Fruit fly (Drosophila melanogaster) Kc167 (cell line): ENCODE measurements around the gene Imp.

ENCODE experiments used
- Myc ChIP-seq: fragments of >200 bp; optimal IDR thresholded peaks from 2 replicates; lab custom pipeline; 2017; ENCODE audit warnings: missing external identifiers
- h ChIP-seq: fragments of >200 bp; optimal IDR thresholded peaks from 3 replicates; lab custom pipeline; 2018; ENCODE audit warnings: missing external identifiers
- psq ChIP-seq: fragments of >200 bp; optimal IDR thresholded peaks from 2 replicates; lab custom pipeline; 2017; ENCODE audit warnings: missing external identifiers
- ttk ChIP-seq: sonication (Bioruptor generic); optimal IDR thresholded peaks from 2 replicates; lab custom pipeline; 2017; ENCODE audit warnings: missing external identifiers

DNA sequence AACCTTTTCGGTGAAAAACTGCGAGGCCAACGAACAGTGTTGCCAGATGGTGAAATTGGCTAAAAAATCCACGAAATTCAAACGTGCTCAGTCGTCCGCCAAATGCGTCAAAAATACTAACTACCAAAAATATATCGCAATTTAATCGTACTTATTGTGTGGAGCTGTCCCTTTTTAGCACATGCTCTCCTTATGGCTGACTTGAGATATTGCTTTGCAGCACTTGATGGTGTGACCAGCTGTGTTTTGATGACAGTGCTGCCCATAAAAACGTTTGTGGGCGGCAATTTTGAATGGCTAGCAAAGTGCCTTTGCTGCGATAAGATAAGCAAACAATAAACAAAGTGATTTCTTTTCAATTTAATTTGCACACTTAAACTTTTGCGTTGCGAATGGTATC lies 59.9 kb downstream of the Imp start, which contains the start of gene Tango5:
- TF ChIP-seq Myc (lab: Kevin White, UChicago), result no peak
- TF ChIP-seq h (lab: Kevin White, UChicago), result no peak
- no peak for TF ChIP-seq ttk (lab: Kevin White, UChicago)
- TF ChIP-seq psq (lab: Kevin White, UChicago), result no peak
